Fruit fly (Drosophila melanogaster) whole organism, embryonic: Measurements from ENCODE around the gene CG7924.
A peak's percentile ranks its signal among the peaks of the same experiment; 100 is the strongest.

ENCODE experiments used
- Blimp-1 ChIP-seq: fragments of 200-800 bp; sonication (Bioruptor generic); optimal IDR thresholded peaks from 3 replicates; lab custom pipeline; 2018; ENCODE audit warnings: missing biosample characterization, missing genetic modification characterization, mild to moderate bottlenecking, moderate library complexity, missing genetic modification reagents
- C15 ChIP-seq: fragments of 200-800 bp; sonication (Bioruptor generic); IDR thresholded peaks from 3 replicates; pipeline ENCODE4 v1.3.6; 2022; ENCODE audit warnings: missing biosample characterization, missing genetic modification characterization
- CG12071 ChIP-seq: fragments of 200-800 bp; sonication (Bioruptor generic); optimal IDR thresholded peaks from 3 replicates; lab custom pipeline; 2018; ENCODE audit warnings: missing biosample characterization, mild to moderate bottlenecking, missing genetic modification characterization
- CG12104 ChIP-seq: fragments of 200-800 bp; sonication (Bioruptor generic); optimal IDR thresholded peaks from 3 replicates; lab custom pipeline; 2016; ENCODE audit warnings: missing biosample characterization, missing genetic modification characterization
- CG12744 ChIP-seq: fragments of 200-800 bp; sonication (Bioruptor generic); optimal IDR thresholded peaks from 2 replicates; lab custom pipeline; 2016; ENCODE audit warnings: missing biosample characterization, missing genetic modification characterization
- CG13894 ChIP-seq: fragments of 200-800 bp; sonication (Bioruptor generic); optimal IDR thresholded peaks from 3 replicates; lab custom pipeline; 2018; ENCODE audit warnings: missing biosample characterization, mild to moderate bottlenecking, missing genetic modification characterization, moderate library complexity
- CG14667 ChIP-seq: fragments of 200-800 bp; sonication (Bioruptor generic); IDR thresholded peaks from 2 replicates; pipeline ENCODE4 v1.3.6; 2022; ENCODE audit warnings: missing biosample characterization, missing genetic modification characterization
- CG1603 ChIP-seq: fragments of 200-800 bp; sonication (Bioruptor generic); optimal IDR thresholded peaks from 2 replicates; lab custom pipeline; 2019; ENCODE audit warnings: missing biosample characterization, mild to moderate bottlenecking, missing genetic modification characterization, moderate library complexity
- CG2116 ChIP-seq: fragments of 200-800 bp; sonication (Bioruptor generic); optimal IDR thresholded peaks from 3 replicates; lab custom pipeline; 2018; ENCODE audit warnings: missing biosample characterization, mild to moderate bottlenecking, missing genetic modification characterization
- CG2875 ChIP-seq: fragments of 200-800 bp; sonication (Bioruptor generic); optimal IDR thresholded peaks from 2 replicates; lab custom pipeline; 2017; ENCODE audit warnings: missing biosample characterization, mild to moderate bottlenecking, missing genetic modification characterization, missing genetic modification reagents
- CG32767 ChIP-seq: fragments of 200-800 bp; sonication (Bioruptor generic); IDR thresholded peaks from 2 replicates; pipeline ENCODE4 v1.3.6; 2022; ENCODE audit warnings: missing biosample characterization, missing genetic modification characterization
- CG33557 ChIP-seq: fragments of 200-800 bp; sonication (Bioruptor generic); optimal IDR thresholded peaks from 2 replicates; lab custom pipeline; 2019; ENCODE audit warnings: missing biosample characterization, mild to moderate bottlenecking, missing genetic modification characterization, moderate library complexity
- CG34376 ChIP-seq: fragments of 200-800 bp; sonication (Bioruptor generic); optimal IDR thresholded peaks from 2 replicates; lab custom pipeline; 2018; ENCODE audit warnings: missing biosample characterization, mild to moderate bottlenecking, missing genetic modification characterization
- CG42726 ChIP-seq: fragments of 200-800 bp; sonication (Bioruptor generic); IDR thresholded peaks from 2 replicates; pipeline ENCODE4 v1.3.6; 2022; ENCODE audit warnings: missing biosample characterization, missing genetic modification characterization; ENCODE audit not compliant: partially characterized antibody
- CG4854 ChIP-seq: fragments of 200-800 bp; sonication (Bioruptor generic); optimal IDR thresholded peaks from 2 replicates; lab custom pipeline; 2016; ENCODE audit warnings: missing biosample characterization, missing genetic modification characterization, inconsistent platforms
- CG5180 ChIP-seq: fragments of 200-800 bp; sonication (Bioruptor generic); optimal IDR thresholded peaks from 3 replicates; lab custom pipeline; 2017; ENCODE audit warnings: missing biosample characterization, missing genetic modification characterization, mild to moderate bottlenecking, moderate library complexity, missing genetic modification reagents
- CG8290 ChIP-seq, 3 experiments: fragments of 200-800 bp; sonication (Bioruptor generic); optimal IDR thresholded peaks; 2 replicates each; lab custom pipeline; 2016 to 2019; ENCODE audit warnings: missing biosample characterization in 3 of 3, missing genetic modification characterization in 3 of 3, mild to moderate bottlenecking in 2 of 3, moderate library complexity in 1 of 3
- CG9876 ChIP-seq: fragments of 200-800 bp; sonication (Bioruptor generic); optimal IDR thresholded peaks from 2 replicates; lab custom pipeline; 2016; ENCODE audit warnings: missing biosample characterization, missing genetic modification characterization
- CG9932 ChIP-seq: fragments of 200-800 bp; sonication (Bioruptor generic); IDR thresholded peaks from 2 replicates; pipeline ENCODE4 v1.3.6; 2022; ENCODE audit warnings: missing biosample characterization, missing genetic modification characterization
- CTCF ChIP-seq: fragments of 200-800 bp; sonication (Bioruptor generic); optimal IDR thresholded peaks from 2 replicates; lab custom pipeline; 2017; ENCODE audit warnings: missing biosample characterization, mild to moderate bottlenecking, missing genetic modification characterization, moderate library complexity
- CoRest ChIP-seq: fragments of 200-800 bp; sonication (Bioruptor generic); optimal IDR thresholded peaks from 3 replicates; lab custom pipeline; 2018; ENCODE audit warnings: missing biosample characterization, mild to moderate bottlenecking, missing genetic modification characterization, moderate library complexity
- D ChIP-seq, 2 experiments: fragments of 200-800 bp in 1 of 2; fragments of >200 bp in 1 of 2; sonication (Bioruptor generic) in 1 of 2; optimal IDR thresholded peaks; 2 replicates in 1 of 2; 3 replicates in 1 of 2; lab custom pipeline; 2017; ENCODE audit warnings: mild to moderate bottlenecking in 1 of 2, missing biosample characterization in 1 of 2, missing genetic modification characterization in 1 of 2, missing genetic modification reagents in 1 of 2
- Dek ChIP-seq: fragments of 200-800 bp; sonication (Bioruptor generic); optimal IDR thresholded peaks from 3 replicates; lab custom pipeline; 2019; ENCODE audit warnings: missing biosample characterization, mild to moderate bottlenecking, missing genetic modification characterization, moderate library complexity
- Ets97D ChIP-seq: fragments of 200-800 bp; sonication (Bioruptor generic); optimal IDR thresholded peaks from 3 replicates; lab custom pipeline; 2016; ENCODE audit warnings: missing biosample characterization, missing genetic modification characterization
- Hsf ChIP-seq: fragments of 200-800 bp; sonication (Bioruptor generic); optimal IDR thresholded peaks from 3 replicates; lab custom pipeline; 2016; ENCODE audit warnings: missing biosample characterization, missing genetic modification characterization
- Myb ChIP-seq: fragments of 200-800 bp; sonication (Bioruptor generic); optimal IDR thresholded peaks from 2 replicates; lab custom pipeline; 2016; ENCODE audit warnings: missing biosample characterization, missing genetic modification characterization
- Nf-YA ChIP-seq: fragments of 200-800 bp; sonication (Bioruptor generic); IDR thresholded peaks from 2 replicates; pipeline ENCODE4 v1.3.6; 2022; ENCODE audit warnings: missing biosample characterization, missing genetic modification characterization
- NfI ChIP-seq: fragments of 200-800 bp; sonication (Bioruptor generic); optimal IDR thresholded peaks from 3 replicates; lab custom pipeline; 2018; ENCODE audit warnings: missing biosample characterization, mild to moderate bottlenecking, missing genetic modification characterization, moderate library complexity
- Six4 ChIP-seq: fragments of 200-800 bp; sonication (Bioruptor generic); optimal IDR thresholded peaks from 2 replicates; lab custom pipeline; 2016; ENCODE audit warnings: missing biosample characterization, missing genetic modification characterization
- Stat92E ChIP-seq, 3 experiments: fragments of >200 bp in 2 of 3; fragments of 200-800 bp in 1 of 3; sonication (Bioruptor generic) in 1 of 3; optimal IDR thresholded peaks; 2 replicates each; lab custom pipeline; 2017 to 2019; ENCODE audit warnings: missing biosample characterization in 3 of 3, missing genetic modification characterization in 3 of 3, mild to moderate bottlenecking in 1 of 3, moderate library complexity in 1 of 3
- da ChIP-seq: fragments of 200-800 bp; sonication (Bioruptor generic); optimal IDR thresholded peaks from 2 replicates; lab custom pipeline; 2016; ENCODE audit warnings: missing biosample characterization, missing genetic modification characterization
- fru ChIP-seq: fragments of >200 bp; optimal IDR thresholded peaks from 2 replicates; lab custom pipeline; 2017
- gem ChIP-seq: fragments of 200-800 bp; sonication (Bioruptor generic); optimal IDR thresholded peaks from 2 replicates; lab custom pipeline; 2019; ENCODE audit warnings: missing biosample characterization, mild to moderate bottlenecking, missing genetic modification characterization, moderate library complexity
- gsb ChIP-seq: fragments of 200-800 bp; sonication (Bioruptor generic); IDR thresholded peaks from 2 replicates; pipeline ENCODE4 v1.3.6; 2022; ENCODE audit warnings: missing biosample characterization, missing genetic modification characterization
- ham ChIP-seq: fragments of 200-800 bp; sonication (Bioruptor generic); IDR thresholded peaks from 2 replicates; pipeline ENCODE4 v1.3.6; 2022; ENCODE audit warnings: missing biosample characterization, missing genetic modification characterization
- hb ChIP-seq: fragments of 200-800 bp; sonication (Bioruptor generic); IDR thresholded peaks from 3 replicates; pipeline ENCODE4 v1.3.6; 2022; ENCODE audit warnings: missing biosample characterization, missing genetic modification characterization; ENCODE audit not compliant: partially characterized antibody
- kah ChIP-seq: fragments of 200-800 bp; sonication (Bioruptor generic); optimal IDR thresholded peaks from 2 replicates; lab custom pipeline; 2018; ENCODE audit warnings: missing biosample characterization, mild to moderate bottlenecking, missing genetic modification characterization
- klu ChIP-seq: fragments of 200-800 bp; sonication (Bioruptor generic); IDR thresholded peaks from 2 replicates; pipeline ENCODE4 v1.3.6; 2022; ENCODE audit warnings: missing biosample characterization, missing genetic modification characterization
- mam ChIP-seq: fragments of 200-800 bp; sonication (Bioruptor generic); optimal IDR thresholded peaks from 3 replicates; lab custom pipeline; 2016; ENCODE audit warnings: missing biosample characterization, missing genetic modification characterization
- mirr ChIP-seq: fragments of 200-800 bp; sonication (Bioruptor generic); optimal IDR thresholded peaks from 3 replicates; lab custom pipeline; 2018; ENCODE audit warnings: missing biosample characterization, mild to moderate bottlenecking, missing genetic modification characterization
- mld ChIP-seq: fragments of 200-800 bp; sonication (Bioruptor generic); IDR thresholded peaks from 3 replicates; pipeline ENCODE4 v1.3.6; 2022; ENCODE audit warnings: missing biosample characterization, missing genetic modification characterization; ENCODE audit not compliant: partially characterized antibody
- nerfin-1 ChIP-seq: fragments of 200-800 bp; sonication (Bioruptor generic); optimal IDR thresholded peaks from 3 replicates; lab custom pipeline; 2019; ENCODE audit warnings: missing biosample characterization, mild to moderate bottlenecking, missing genetic modification characterization, moderate library complexity
- nmo ChIP-seq: fragments of 200-800 bp; sonication (Bioruptor generic); optimal IDR thresholded peaks from 2 replicates; lab custom pipeline; 2018; ENCODE audit warnings: missing biosample characterization, mild to moderate bottlenecking, missing genetic modification characterization, moderate library complexity
- onecut ChIP-seq: fragments of 200-800 bp; sonication (Bioruptor generic); IDR thresholded peaks from 2 replicates; pipeline ENCODE4 v1.3.6; 2022; ENCODE audit warnings: missing biosample characterization, missing genetic modification characterization
- otp ChIP-seq: fragments of 200-800 bp; sonication (Bioruptor generic); IDR thresholded peaks from 3 replicates; pipeline ENCODE4, ENCODE4 v1.3.6; 2022; ENCODE audit warnings: missing biosample characterization, missing genetic modification characterization
- row ChIP-seq: fragments of 200-800 bp; sonication (Bioruptor generic); IDR thresholded peaks from 3 replicates; pipeline ENCODE4 v1.3.6; 2022; ENCODE audit warnings: missing biosample characterization, missing genetic modification characterization
- sob ChIP-seq: fragments of 200-800 bp; sonication (Bioruptor generic); IDR thresholded peaks from 2 replicates; pipeline ENCODE4 v1.3.6; 2022; ENCODE audit warnings: missing biosample characterization, missing genetic modification characterization
- tio ChIP-seq: fragments of 200-800 bp; sonication (Bioruptor generic); optimal IDR thresholded peaks from 2 replicates; lab custom pipeline; 2017; ENCODE audit warnings: missing biosample characterization, missing genetic modification characterization, inconsistent platforms
- twi ChIP-seq: fragments of 200-800 bp; optimal IDR thresholded peaks from 2 replicates; lab custom pipeline; 2019; ENCODE audit warnings: missing biosample characterization, mild to moderate bottlenecking, missing genetic modification characterization, moderate library complexity
- wek ChIP-seq: fragments of 200-800 bp; sonication (Bioruptor generic); optimal IDR thresholded peaks from 3 replicates; lab custom pipeline; 2018; ENCODE audit warnings: missing biosample characterization, mild to moderate bottlenecking, missing genetic modification characterization, moderate library complexity

Gene CG7924

dm6 chr3L:14217677-14218254 lies 15.5 kb upstream of the CG7924 start, which contains the start of gene CG7768 (continued):
- TF ChIP-seq Myb = peak; percentile 14
- TF ChIP-seq CG32767 (GFP tag; lab: Robert Waterston, UW) = peak; percentile 20; the same call in 1 of the 2 replicates
- TF ChIP-seq CG34376 (GFP tag; lab: Kevin White, UChicago) = peak; percentile 73
- peak; percentile 56 for TF ChIP-seq CoRest (tag; lab: Kevin White, UChicago)
- no peak for TF ChIP-seq ham (GFP tag; lab: Robert Waterston, UW)
- TF ChIP-seq sob (GFP tag; lab: Robert Waterston, UW) = no peak
- TF ChIP-seq CG42726 = no peak
- TF ChIP-seq onecut = peak; percentile 37
- no peak for TF ChIP-seq otp
- peak; percentile 51 for TF ChIP-seq CG4854 (GFP tag; lab: Kevin White, UChicago)
- TF ChIP-seq gsb = no peak
- peak; percentile 5 for TF ChIP-seq wek (GFP tag; lab: Kevin White, UChicago)
- TF ChIP-seq Dek (tag; lab: Kevin White, UChicago) = peak; percentile 58
- no peak for TF ChIP-seq klu (GFP tag; lab: Robert Waterston, UW)
- TF ChIP-seq Hsf (GFP tag; lab: Kevin White, UChicago) = peak; percentile 3
- peak; percentile 17 for TF ChIP-seq Six4
- no peak for TF ChIP-seq row (GFP tag; lab: Robert Waterston, UW)
- TF ChIP-seq CG1603 (tag; lab: Kevin White, UChicago) = peak; percentile 24
- TF ChIP-seq CG33557 (GFP tag; lab: Kevin White, UChicago) = no peak
- peak; percentile 41 for TF ChIP-seq CG12104
- peak; percentile 51 for TF ChIP-seq Nf-YA (GFP tag; lab: Robert Waterston, UW)
- TF ChIP-seq mirr (GFP tag; lab: Kevin White, UChicago) = peak; percentile 75
- no peak for TF ChIP-seq fru
- no peak for TF ChIP-seq mld (GFP tag; lab: Robert Waterston, UW)
- TF ChIP-seq Blimp-1 (GFP tag; lab: Kevin White, UChicago) = peak; percentile 37
- TF ChIP-seq nmo (GFP tag; lab: Kevin White, UChicago) = no peak
- no peak for TF ChIP-seq kah (GFP tag; lab: Kevin White, UChicago)
- peak; percentile 58 for TF ChIP-seq CG5180 (GFP tag; lab: Kevin White, UChicago)
- TF ChIP-seq hb (GFP tag; lab: Robert Waterston, UW) = no peak
- no peak for TF ChIP-seq Ets97D (GFP tag; lab: Kevin White, UChicago)
- peak; percentile 37 for TF ChIP-seq tio (GFP tag; lab: Kevin White, UChicago)
- no peak for TF ChIP-seq nerfin-1 (tag; lab: Kevin White, UChicago)
- TF ChIP-seq D (optimal IDR thresholded peaks at IDR 0.05; lab: Kevin White, UChicago) = no peak
- peak; percentile 12 for TF ChIP-seq D (GFP tag; optimal IDR thresholded peaks at IDR 0.05; lab: Kevin White, UChicago)
- peak; percentile 56 for TF ChIP-seq NfI (GFP tag; lab: Kevin White, UChicago)
- no peak for TF ChIP-seq CG8290 (GFP tag; optimal IDR thresholded peaks at IDR 0.05; lab: Kevin White, UChicago)
- TF ChIP-seq CG8290 (tag; optimal IDR thresholded peaks at IDR 0.05; lab: Kevin White, UChicago) = peak in 1 of 2 experiments; percentile 88
- peak; percentile 62 for TF ChIP-seq CG12744 (GFP tag; lab: Kevin White, UChicago)
- TF ChIP-seq CG14667 (GFP tag; lab: Robert Waterston, UW) = no peak
- TF ChIP-seq gem (tag; lab: Kevin White, UChicago) = peak; percentile 62
- peak; percentile 2 for TF ChIP-seq CG9876 (GFP tag; lab: Kevin White, UChicago)
- TF ChIP-seq CTCF (GFP tag; lab: Kevin White, UChicago) = peak; percentile 29
- TF ChIP-seq CG9932 (GFP tag; lab: Robert Waterston, UW) = no peak
- TF ChIP-seq mam (GFP tag; lab: Kevin White, UChicago) = peak; percentile 49
- TF ChIP-seq CG13894 (tag; lab: Kevin White, UChicago) = peak; percentile 47
- peak; percentile 82 for TF ChIP-seq CG12071 (GFP tag; lab: Kevin White, UChicago)
- TF ChIP-seq Stat92E (GFP tag; optimal IDR thresholded peaks at IDR 0.05; lab: Kevin White, UChicago) = no peak
- no peak for TF ChIP-seq twi (tag; lab: Kevin White, UChicago)
- TF ChIP-seq CG2875 (GFP tag; lab: Kevin White, UChicago) = no peak
- peak; percentile 3 for TF ChIP-seq CG2116 (GFP tag; lab: Kevin White, UChicago)
- no peak for TF ChIP-seq C15 (GFP tag; lab: Robert Waterston, UW)
- TF ChIP-seq da (GFP tag; lab: Kevin White, UChicago) = no peak
